Fruit fly (Drosophila melanogaster) whole organism, embryonic: ENCODE measurements around the gene CG13481.

Experiments used
- Asciz ChIP-seq: fragments of 200-800 bp; sonication (Bioruptor generic); optimal IDR thresholded peaks from 2 replicates; lab custom pipeline; 2017; ENCODE audit warnings: missing biosample characterization, mild to moderate bottlenecking, missing genetic modification characterization, missing genetic modification reagents
- B-H1 ChIP-seq: fragments of 200-800 bp; sonication (Bioruptor generic); IDR thresholded peaks from 3 replicates; pipeline ENCODE4 v1.3.6; 2022; ENCODE audit warnings: missing biosample characterization, missing genetic modification characterization
- CG15479 ChIP-seq: fragments of 200-800 bp; sonication (Bioruptor generic); optimal IDR thresholded peaks from 3 replicates; lab custom pipeline; 2019; ENCODE audit warnings: missing biosample characterization, mild to moderate bottlenecking, missing genetic modification characterization, moderate library complexity
- CG18011 ChIP-seq: fragments of 200-800 bp; sonication (Bioruptor generic); optimal IDR thresholded peaks from 2 replicates; lab custom pipeline; 2017; ENCODE audit warnings: missing biosample characterization, missing genetic modification characterization, mild to moderate bottlenecking, moderate library complexity, missing genotype
- CG31365 ChIP-seq: fragments of 200-800 bp; sonication (Bioruptor generic); optimal IDR thresholded peaks from 2 replicates; lab custom pipeline; 2018; ENCODE audit warnings: missing biosample characterization, mild to moderate bottlenecking, missing genetic modification characterization
- CG3407 ChIP-seq: fragments of 200-800 bp; sonication (Bioruptor generic); optimal IDR thresholded peaks from 2 replicates; lab custom pipeline; 2018; ENCODE audit warnings: missing biosample characterization, mild to moderate bottlenecking, missing genetic modification characterization
- CG5180 ChIP-seq: fragments of 200-800 bp; sonication (Bioruptor generic); optimal IDR thresholded peaks from 3 replicates; lab custom pipeline; 2017; ENCODE audit warnings: missing biosample characterization, missing genetic modification characterization, mild to moderate bottlenecking, moderate library complexity, missing genetic modification reagents
- CG6791 ChIP-seq: fragments of 200-800 bp; sonication (Bioruptor generic); IDR thresholded peaks from 3 replicates; pipeline ENCODE4 v1.3.6; 2022; ENCODE audit warnings: missing biosample characterization, missing genetic modification characterization; ENCODE audit not compliant: partially characterized antibody
- CG6813 ChIP-seq: fragments of 200-800 bp; sonication (Bioruptor generic); optimal IDR thresholded peaks from 2 replicates; lab custom pipeline; 2017; ENCODE audit warnings: missing biosample characterization, missing genetic modification characterization, mild to moderate bottlenecking, moderate library complexity, missing genetic modification reagents
- CG7786 ChIP-seq: fragments of 200-800 bp; sonication (Bioruptor generic); optimal IDR thresholded peaks from 2 replicates; lab custom pipeline; 2016; ENCODE audit warnings: missing biosample characterization, missing genetic modification characterization
- CG9727 ChIP-seq: fragments of 200-800 bp; sonication (Bioruptor generic); optimal IDR thresholded peaks from 3 replicates; lab custom pipeline; 2017; ENCODE audit warnings: missing biosample characterization, mild to moderate bottlenecking, missing genetic modification characterization
- CTCF ChIP-seq: fragments of 200-800 bp; sonication (Bioruptor generic); optimal IDR thresholded peaks from 2 replicates; lab custom pipeline; 2017; ENCODE audit warnings: missing biosample characterization, mild to moderate bottlenecking, missing genetic modification characterization, moderate library complexity
- Doc2 ChIP-seq: fragments of 200-800 bp; sonication (Bioruptor generic); IDR thresholded peaks from 2 replicates; pipeline ENCODE4 v1.3.6; 2022; ENCODE audit warnings: missing biosample characterization, missing genetic modification characterization
- Ets65A ChIP-seq: fragments of 200-800 bp; sonication (Bioruptor generic); peaks from one replicate; lab custom pipeline; 2016; ENCODE audit warnings: missing biosample characterization, missing genetic modification characterization
- Ets97D ChIP-seq: fragments of 200-800 bp; sonication (Bioruptor generic); optimal IDR thresholded peaks from 3 replicates; lab custom pipeline; 2016; ENCODE audit warnings: missing biosample characterization, missing genetic modification characterization
- HLH3B ChIP-seq: fragments of 200-800 bp; sonication (Bioruptor generic); IDR thresholded peaks from 2 replicates; pipeline ENCODE4 v1.3.6; 2022; ENCODE audit warnings: missing biosample characterization, missing genetic modification characterization
- Hmr ChIP-seq: fragments of 200-800 bp; sonication (Bioruptor generic); optimal IDR thresholded peaks from 3 replicates; lab custom pipeline; 2017; ENCODE audit warnings: mild to moderate bottlenecking, missing biosample characterization, missing genetic modification reagents, missing genetic modification characterization
- Hr39 ChIP-seq: fragments of >200 bp; optimal IDR thresholded peaks from 2 replicates; lab custom pipeline; 2017
- Lim3 ChIP-seq: fragments of 200-800 bp; sonication (Bioruptor generic); IDR thresholded peaks from 2 replicates; pipeline ENCODE4 v1.3.6; 2022; ENCODE audit warnings: missing biosample characterization, missing genetic modification characterization
- MTF-1 ChIP-seq: fragments of 200-800 bp; sonication (Bioruptor generic); optimal IDR thresholded peaks from 2 replicates; lab custom pipeline; 2018; ENCODE audit warnings: missing biosample characterization, mild to moderate bottlenecking, missing genetic modification characterization, borderline replicate concordance
- Med ChIP-seq: fragments of 200-800 bp; sonication (Bioruptor generic); peaks from one replicate; lab custom pipeline; 2016; ENCODE audit warnings: missing biosample characterization, missing genetic modification characterization, mild to moderate bottlenecking, inconsistent platforms, moderate library complexity
- Neu2 ChIP-seq: fragments of 200-800 bp; sonication (Bioruptor generic); optimal IDR thresholded peaks from 3 replicates; lab custom pipeline; 2016; ENCODE audit warnings: missing biosample characterization, missing genetic modification characterization, borderline replicate concordance
- Opbp ChIP-seq: fragments of 200-800 bp; sonication (Bioruptor generic); IDR thresholded peaks from 3 replicates; pipeline ENCODE4 v1.3.6; 2022; ENCODE audit warnings: missing biosample characterization, missing genetic modification characterization; ENCODE audit not compliant: partially characterized antibody
- abd-A ChIP-seq: fragments of 200-800 bp; sonication (Bioruptor generic); optimal IDR thresholded peaks from 3 replicates; lab custom pipeline; 2019; ENCODE audit warnings: missing biosample characterization, mild to moderate bottlenecking, missing genetic modification characterization, moderate library complexity
- ara ChIP-seq: fragments of 200-800 bp; sonication (Bioruptor generic); IDR thresholded peaks from 2 replicates; pipeline ENCODE4 v1.3.6; 2022; ENCODE audit warnings: missing biosample characterization, missing genetic modification characterization
- cato ChIP-seq: fragments of 200-800 bp; sonication (Bioruptor generic); optimal IDR thresholded peaks from 2 replicates; lab custom pipeline; 2016; ENCODE audit warnings: missing biosample characterization, missing genetic modification characterization, borderline replicate concordance
- chif ChIP-seq, 2 experiments: fragments of 200-800 bp; sonication (Bioruptor generic); optimal IDR thresholded peaks; 3 replicates each; lab custom pipeline; 2016; ENCODE audit warnings: missing biosample characterization in 2 of 2, missing genetic modification characterization in 2 of 2
- cwo ChIP-seq: fragments of 200-800 bp; sonication (Bioruptor generic); optimal IDR thresholded peaks from 3 replicates; lab custom pipeline; 2017; ENCODE audit warnings: missing biosample characterization, missing genetic modification characterization, mild to moderate bottlenecking, moderate library complexity, missing genetic modification reagents
- dmrt99B ChIP-seq: fragments of 200-800 bp; sonication (Bioruptor generic); optimal IDR thresholded peaks from 2 replicates; lab custom pipeline; 2018; ENCODE audit warnings: missing biosample characterization, mild to moderate bottlenecking, missing genetic modification characterization, moderate library complexity
- eyg ChIP-seq: fragments of 200-800 bp; sonication (Bioruptor generic); optimal IDR thresholded peaks from 3 replicates; lab custom pipeline; 2016; ENCODE audit warnings: missing biosample characterization, missing genetic modification characterization
- fd102C ChIP-seq: fragments of 200-800 bp; sonication (Bioruptor generic); optimal IDR thresholded peaks from 2 replicates; lab custom pipeline; 2018; ENCODE audit warnings: missing biosample characterization, mild to moderate bottlenecking, missing genetic modification characterization, moderate library complexity
- gcm ChIP-seq: fragments of 200-800 bp; sonication (Bioruptor generic); optimal IDR thresholded peaks from 2 replicates; lab custom pipeline; 2019; ENCODE audit warnings: missing biosample characterization, mild to moderate bottlenecking, missing genetic modification characterization, moderate library complexity
- gt ChIP-seq: fragments of 200-800 bp; sonication (Bioruptor generic); IDR thresholded peaks from 2 replicates; pipeline ENCODE4 v1.3.6; 2022; ENCODE audit warnings: missing biosample characterization, missing genetic modification characterization
- hb ChIP-seq: fragments of 200-800 bp; sonication (Bioruptor generic); IDR thresholded peaks from 3 replicates; pipeline ENCODE4 v1.3.6; 2022; ENCODE audit warnings: missing biosample characterization, missing genetic modification characterization; ENCODE audit not compliant: partially characterized antibody
- hbn ChIP-seq: fragments of 200-800 bp; sonication (Bioruptor generic); IDR thresholded peaks from 2 replicates; pipeline ENCODE4 v1.3.6; 2022; ENCODE audit warnings: missing biosample characterization, missing genetic modification characterization; ENCODE audit not compliant: partially characterized antibody
- inv ChIP-seq: fragments of 200-800 bp; sonication (Bioruptor generic); IDR thresholded peaks from 2 replicates; pipeline ENCODE4 v1.3.6; 2022; ENCODE audit warnings: missing biosample characterization, missing genetic modification characterization; ENCODE audit not compliant: partially characterized antibody
- pan ChIP-seq, 4 experiments: fragments of >200 bp in 3 of 4; fragments of 200-800 bp in 1 of 4; sonication (Bioruptor generic) in 1 of 4; optimal IDR thresholded peaks in 3 of 4; IDR thresholded peaks in 1 of 4; 2 replicates each; pipeline versions ENCODE4 v1.3.6 to Lab custom; 2017 to 2022; ENCODE audit warnings: missing biosample characterization in 2 of 4, missing genetic modification characterization in 2 of 4, mixed read lengths in 1 of 4
- prd ChIP-seq, 3 experiments: fragments of >200 bp in 2 of 3; fragments of 200-800 bp in 1 of 3; sonication (Bioruptor generic) in 1 of 3; optimal IDR thresholded peaks in 2 of 3; IDR thresholded peaks in 1 of 3; 2 replicates in 2 of 3; 3 replicates in 1 of 3; pipeline versions ENCODE4 v1.3.6 to Lab custom; 2017 to 2022; ENCODE audit warnings: missing biosample characterization in 1 of 3, missing genetic modification characterization in 1 of 3
- row ChIP-seq: fragments of 200-800 bp; sonication (Bioruptor generic); IDR thresholded peaks from 3 replicates; pipeline ENCODE4 v1.3.6; 2022; ENCODE audit warnings: missing biosample characterization, missing genetic modification characterization
- run ChIP-seq: fragments of 200-800 bp; sonication (Bioruptor generic); optimal IDR thresholded peaks from 3 replicates; lab custom pipeline; 2018; ENCODE audit warnings: missing biosample characterization, mild to moderate bottlenecking, missing genetic modification characterization
- slp2 ChIP-seq: fragments of 200-800 bp; sonication (Bioruptor generic); optimal IDR thresholded peaks from 2 replicates; lab custom pipeline; 2016; ENCODE audit warnings: missing biosample characterization, missing genetic modification characterization
- vvl ChIP-seq: fragments of 200-800 bp; sonication (Bioruptor generic); IDR thresholded peaks from 2 replicates; pipeline ENCODE4 v1.3.6; 2022; ENCODE audit warnings: missing biosample characterization, missing genetic modification characterization
- zf30C ChIP-seq: fragments of 200-800 bp; sonication (Bioruptor generic); optimal IDR thresholded peaks from 3 replicates; lab custom pipeline; 2018; ENCODE audit warnings: missing biosample characterization, mild to moderate bottlenecking, missing genetic modification characterization

Gene CG13481

dm6 chr3L:14358899-14359298, 10.6 kb downstream of the CG13481 start:
- TF ChIP-seq Neu2 (GFP tag; lab: Kevin White, UChicago): no peak
- TF ChIP-seq run (tag; lab: Kevin White, UChicago): no peak
- 0 out of 2 replicates have a peak, but pooled peaks have one; percentile 7 for TF ChIP-seq ara (GFP tag; lab: Robert Waterston, UW)
- no peak for TF ChIP-seq prd (optimal IDR thresholded peaks at IDR 0.05; lab: Kevin White, UChicago)
- no peak for TF ChIP-seq prd (GFP tag; IDR thresholded peaks at IDR 0.05; lab: Robert Waterston, UW)
- TF ChIP-seq abd-A (tag; lab: Kevin White, UChicago): peak; percentile 53
- no peak for TF ChIP-seq dmrt99B (tag; lab: Kevin White, UChicago)
- 0 out of 3 replicates have a peak, but pooled peaks have one; percentile 51 for TF ChIP-seq hb
- no peak for TF ChIP-seq eyg (GFP tag; lab: Kevin White, UChicago)
- TF ChIP-seq CG31365 (tag; lab: Kevin White, UChicago): no peak
- TF ChIP-seq pan (optimal IDR thresholded peaks at IDR 0.05; lab: Kevin White, UChicago): no peak
- no peak for TF ChIP-seq pan (GFP tag; optimal IDR thresholded peaks at IDR 0.05 in 1 of 2, IDR thresholded peaks at IDR 0.05 in 1 of 2)

dm6 chr3L:14356507-14357291, 12.8 kb downstream of the CG13481 start:
- no peak for TF ChIP-seq slp2 (GFP tag; lab: Kevin White, UChicago)
- peak; percentile 79 for TF ChIP-seq CG31365 (tag; lab: Kevin White, UChicago)
- TF ChIP-seq gt (GFP tag; lab: Robert Waterston, UW): no peak
- TF ChIP-seq CG6813: no peak
- no peak for TF ChIP-seq fd102C (GFP tag; lab: Kevin White, UChicago)
- no peak for TF ChIP-seq Hmr (GFP tag; lab: Kevin White, UChicago)
- TF ChIP-seq zf30C (GFP tag; lab: Kevin White, UChicago): peak; percentile 5
- TF ChIP-seq Med (GFP tag; lab: Kevin White, UChicago): peak; percentile 10
- 0 out of 3 replicates have a peak, but pooled peaks have one; percentile 25 for TF ChIP-seq CG6791
- no peak for TF ChIP-seq CG5180
- TF ChIP-seq B-H1 (GFP tag; lab: Robert Waterston, UW): no peak
- no peak for TF ChIP-seq HLH3B (GFP tag; lab: Robert Waterston, UW)
- TF ChIP-seq CTCF (GFP tag; lab: Kevin White, UChicago): peak; percentile 80
- TF ChIP-seq Opbp (GFP tag; lab: Robert Waterston, UW): 0 out of 3 replicates have a peak, but pooled peaks have one; percentile 15

- TF ChIP-seq row: peak; percentile 28; the same call in 1 of the 3 replicates
- TF ChIP-seq Ets97D (GFP tag; lab: Kevin White, UChicago): no peak
- peak; percentile 65 for TF ChIP-seq gcm
- peak; percentile 39 for TF ChIP-seq CG3407 (GFP tag; lab: Kevin White, UChicago)
- peak; percentile 26 for TF ChIP-seq MTF-1
- no peak for TF ChIP-seq CG18011 (GFP tag; lab: Kevin White, UChicago)
- peak; percentile 61 for TF ChIP-seq Asciz (GFP tag; lab: Kevin White, UChicago)
- no peak for TF ChIP-seq Doc2 (GFP tag; lab: Robert Waterston, UW)
- TF ChIP-seq CG6813: peak; percentile 43
- no peak for TF ChIP-seq chif (GFP tag; optimal IDR thresholded peaks at IDR 0.05; lab: Kevin White, UChicago)
- TF ChIP-seq Hr39 (lab: Kevin White, UChicago): no peak
- TF ChIP-seq inv: no peak
- TF ChIP-seq cato: no peak
- no peak for TF ChIP-seq CG15479 (GFP tag; lab: Kevin White, UChicago)
- TF ChIP-seq Ets65A: peak; percentile 88
- no peak for TF ChIP-seq hbn (GFP tag; lab: Robert Waterston, UW)
- TF ChIP-seq cwo (GFP tag; lab: Kevin White, UChicago): peak; percentile 5
- TF ChIP-seq CG7786 (GFP tag; lab: Kevin White, UChicago): no peak
- TF ChIP-seq Lim3 (GFP tag; lab: Robert Waterston, UW): no peak
- TF ChIP-seq CG9727 (GFP tag; lab: Kevin White, UChicago): peak; percentile 3
- TF ChIP-seq vvl: 0 out of 2 replicates have a peak, but pooled peaks have one; percentile 5
These were observed 15.0 kb downstream of the CG13481 start for dm6 chr3L:14354285-14355092.
